Worm (Caenorhabditis elegans) whole organism, L1 larva: Measurements from ENCODE around the gene bre-3.

ENCODE experiments used
- C04F5.9 ChIP-seq: sonication (generic microtip); optimal IDR thresholded peaks from 2 replicates; lab custom pipeline; 2016; ENCODE audit warnings: missing genetic modification characterization, missing compliant biosample characterization
- C16A3.4 ChIP-seq: fragments of 150-350 bp; optimal IDR thresholded peaks from 2 replicates; lab custom pipeline; 2014; ENCODE audit warnings: missing biosample characterization, missing genetic modification characterization
- C34B4.2 ChIP-seq: sonication (generic microtip); optimal IDR thresholded peaks from 2 replicates; lab custom pipeline; 2017; ENCODE audit warnings: mild to moderate bottlenecking, missing genetic modification characterization, missing compliant biosample characterization
- aha-1 ChIP-seq: fragments of 150-350 bp; optimal IDR thresholded peaks from 2 replicates; lab custom pipeline; 2014; ENCODE audit warnings: missing biosample characterization, missing genetic modification characterization
- alr-1 ChIP-seq: fragments of 200-800 bp; sonication (Bioruptor generic); optimal IDR thresholded peaks from 2 replicates; lab custom pipeline; 2018; ENCODE audit warnings: borderline replicate concordance, mild to moderate bottlenecking, missing genetic modification characterization, missing compliant biosample characterization
- aly-2 ChIP-seq: fragments of 150-350 bp; optimal IDR thresholded peaks from 2 replicates; lab custom pipeline; 2014; ENCODE audit warnings: missing biosample characterization, missing genetic modification characterization
- ceh-8 ChIP-seq: fragments of 200-800 bp; sonication (Bioruptor generic); optimal IDR thresholded peaks from 2 replicates; lab custom pipeline; 2018; ENCODE audit warnings: mild to moderate bottlenecking, missing genetic modification characterization, moderate library complexity, missing compliant biosample characterization
- dsc-1 ChIP-seq: sonication (generic microtip); optimal IDR thresholded peaks from 2 replicates; lab custom pipeline; 2016; ENCODE audit warnings: mild to moderate bottlenecking, missing genetic modification characterization, missing compliant biosample characterization
- egl-13 ChIP-seq: sonication (generic microtip); optimal IDR thresholded peaks from 2 replicates; lab custom pipeline; 2016; ENCODE audit warnings: missing genotype, missing genetic modification reagents, missing genetic modification characterization, missing compliant biosample characterization
- egl-27 ChIP-seq, 2 experiments: fragments of 150-350 bp in 1 of 2; sonication (generic microtip); optimal IDR thresholded peaks; 3 replicates each; lab custom pipeline; 2017 to 2018; ENCODE audit warnings: missing biosample characterization in 2 of 2, missing genetic modification characterization in 2 of 2, missing genetic modification reagents in 2 of 2
- ets-5 ChIP-seq: fragments of 200-800 bp; sonication (Bioruptor generic); IDR thresholded peaks from 2 replicates; pipeline ENCODE4 v1.3.6; 2022; ENCODE audit warnings: missing genetic modification characterization, missing compliant biosample characterization
- fkh-10 ChIP-seq: sonication (generic microtip); optimal IDR thresholded peaks from 2 replicates; lab custom pipeline; 2017; ENCODE audit warnings: missing biosample characterization, missing genetic modification reagents, missing genetic modification characterization
- fkh-4 ChIP-seq: sonication (generic microtip); optimal IDR thresholded peaks from 2 replicates; lab custom pipeline; 2016; ENCODE audit warnings: missing compliant biosample characterization, missing genetic modification characterization, borderline replicate concordance
- fkh-8 ChIP-seq: sonication (generic microtip); optimal IDR thresholded peaks from 2 replicates; lab custom pipeline; 2016; ENCODE audit warnings: mild to moderate bottlenecking, missing genetic modification characterization, missing compliant biosample characterization
- fos-1 ChIP-seq: fragments of 150-350 bp; optimal IDR thresholded peaks from 2 replicates; lab custom pipeline; 2014; ENCODE audit warnings: missing biosample characterization, missing genetic modification characterization
- grh-1 ChIP-seq: fragments of 200-800 bp; sonication (Bioruptor generic); IDR thresholded peaks from 2 replicates; pipeline ENCODE4 v1.3.6; 2022; ENCODE audit warnings: missing genetic modification reagents, missing genetic modification characterization, missing compliant biosample characterization
- hlh-17 ChIP-seq: fragments of 200-800 bp; sonication (Bioruptor generic); optimal IDR thresholded peaks from 2 replicates; lab custom pipeline; 2018; ENCODE audit warnings: missing genetic modification characterization, mild to moderate bottlenecking, missing compliant biosample characterization, moderate library complexity, borderline replicate concordance
- hlh-4 ChIP-seq: sonication (generic microtip); optimal IDR thresholded peaks from 2 replicates; lab custom pipeline; 2016; ENCODE audit warnings: mild to moderate bottlenecking, missing genetic modification characterization, missing compliant biosample characterization
- isw-1 ChIP-seq: fragments of 200-800 bp; sonication (Bioruptor generic); IDR thresholded peaks from 2 replicates; pipeline ENCODE4 v1.3.6; 2022; ENCODE audit warnings: missing genetic modification characterization, missing compliant biosample characterization
- lin-13 ChIP-seq: fragments of 150-350 bp; optimal IDR thresholded peaks from 2 replicates; lab custom pipeline; 2014; ENCODE audit warnings: missing biosample characterization, missing genetic modification reagents, missing genetic modification characterization
- lin-14 ChIP-seq: fragments of 200-800 bp; sonication (Bioruptor generic); optimal IDR thresholded peaks from 2 replicates; lab custom pipeline; 2018; ENCODE audit warnings: mild to moderate bottlenecking, missing genetic modification characterization, moderate library complexity, missing compliant biosample characterization
- lin-15B ChIP-seq: fragments of 150-350 bp; sonication (generic microtip); optimal IDR thresholded peaks from 3 replicates; lab custom pipeline; 2014; ENCODE audit warnings: missing biosample characterization, missing genetic modification characterization
- lin-35 ChIP-seq, 2 experiments: fragments of 150-350 bp; optimal IDR thresholded peaks; 2 replicates each; lab custom pipeline; 2014; ENCODE audit warnings: missing biosample characterization in 2 of 2, missing genetic modification characterization in 2 of 2, missing genetic modification reagents in 2 of 2
- lin-39 ChIP-seq: fragments of 150-350 bp; optimal IDR thresholded peaks from 2 replicates; lab custom pipeline; 2014; ENCODE audit warnings: missing biosample characterization, missing genetic modification reagents, missing genetic modification characterization
- lir-3 ChIP-seq: sonication (generic microtip); optimal IDR thresholded peaks from 2 replicates; lab custom pipeline; 2016; ENCODE audit warnings: mild to moderate bottlenecking, missing genetic modification characterization, moderate library complexity, missing compliant biosample characterization; ENCODE audit not compliant: poor library complexity
- lsy-2 ChIP-seq, 2 experiments: fragments of 150-350 bp; optimal IDR thresholded peaks; 2 replicates each; lab custom pipeline; 2014; ENCODE audit warnings: missing biosample characterization in 2 of 2, missing genetic modification characterization in 2 of 2
- nhr-11 ChIP-seq: fragments of 150-350 bp; optimal IDR thresholded peaks from 2 replicates; lab custom pipeline; 2014; ENCODE audit warnings: missing biosample characterization, missing genetic modification characterization
- nhr-12 ChIP-seq: sonication (generic microtip); optimal IDR thresholded peaks from 2 replicates; lab custom pipeline; 2017; ENCODE audit warnings: missing biosample characterization, missing genetic modification characterization
- nhr-71 ChIP-seq: sonication (generic microtip); optimal IDR thresholded peaks from 2 replicates; lab custom pipeline; 2016; ENCODE audit warnings: mild to moderate bottlenecking, missing genetic modification characterization, moderate library complexity, missing compliant biosample characterization
- nhr-76 ChIP-seq: sonication (generic microtip); optimal IDR thresholded peaks from 2 replicates; lab custom pipeline; 2017; ENCODE audit warnings: missing biosample characterization, missing genetic modification characterization
- nhr-77 ChIP-seq: fragments of 150-350 bp; optimal IDR thresholded peaks from 2 replicates; lab custom pipeline; 2014; ENCODE audit warnings: missing biosample characterization, missing genetic modification characterization
- nhr-84 ChIP-seq: sonication (generic microtip); optimal IDR thresholded peaks from 2 replicates; lab custom pipeline; 2017; ENCODE audit warnings: missing biosample characterization, missing genetic modification characterization
- nhr-85 ChIP-seq: sonication (generic microtip); peaks from one replicate; lab custom pipeline; 2016; ENCODE audit warnings: missing genetic modification characterization, inconsistent platforms, missing compliant biosample characterization
- nhr-90 ChIP-seq: sonication (generic microtip); optimal IDR thresholded peaks from 2 replicates; lab custom pipeline; 2016; ENCODE audit warnings: mild to moderate bottlenecking, missing genetic modification characterization, missing compliant biosample characterization; ENCODE audit not compliant: poor library complexity
- pag-3 ChIP-seq: sonication (generic microtip); optimal IDR thresholded peaks from 2 replicates; lab custom pipeline; 2017; ENCODE audit warnings: missing genetic modification characterization, mild to moderate bottlenecking, missing compliant biosample characterization, antibody characterized with exemption, borderline replicate concordance; ENCODE audit not compliant: insufficient read depth
- pqm-1 ChIP-seq: sonication (generic microtip); optimal IDR thresholded peaks from 3 replicates; lab custom pipeline; 2017; ENCODE audit warnings: missing biosample characterization, missing genetic modification characterization
- rnt-1 ChIP-seq: sonication (generic microtip); optimal IDR thresholded peaks from 2 replicates; lab custom pipeline; 2016; ENCODE audit warnings: mild to moderate bottlenecking, missing genetic modification characterization, moderate library complexity, missing compliant biosample characterization
- snpc-4 ChIP-seq: fragments of 150-350 bp; optimal IDR thresholded peaks from 2 replicates; lab custom pipeline; 2014; ENCODE audit warnings: missing biosample characterization, missing genetic modification characterization
- snu-23 ChIP-seq: sonication (generic microtip); optimal IDR thresholded peaks from 2 replicates; lab custom pipeline; 2016; ENCODE audit warnings: missing genetic modification characterization, missing compliant biosample characterization
- sox-4 ChIP-seq: sonication (generic microtip); optimal IDR thresholded peaks from 2 replicates; lab custom pipeline; 2016; ENCODE audit warnings: missing genetic modification characterization, missing compliant biosample characterization
- sptf-1 ChIP-seq: fragments of 150-350 bp; optimal IDR thresholded peaks from 2 replicates; lab custom pipeline; 2014; ENCODE audit warnings: missing biosample characterization, missing genetic modification characterization
- sup-37 ChIP-seq: fragments of 200-800 bp; sonication (Bioruptor generic); optimal IDR thresholded peaks from 2 replicates; lab custom pipeline; 2018; ENCODE audit warnings: mild to moderate bottlenecking, missing genetic modification characterization, missing compliant biosample characterization
- tbx-2 ChIP-seq: sonication (generic microtip); optimal IDR thresholded peaks from 2 replicates; lab custom pipeline; 2016; ENCODE audit warnings: missing genetic modification characterization, missing compliant biosample characterization
- tlp-1 ChIP-seq: fragments of 150-350 bp; optimal IDR thresholded peaks from 2 replicates; lab custom pipeline; 2014; ENCODE audit warnings: missing biosample characterization, missing genetic modification characterization
- unc-130 ChIP-seq: fragments of 150-350 bp; optimal IDR thresholded peaks from 2 replicates; lab custom pipeline; 2017; ENCODE audit warnings: missing biosample characterization, missing genetic modification characterization, inconsistent platforms
- unc-30 ChIP-seq: sonication (generic microtip); optimal IDR thresholded peaks from 2 replicates; lab custom pipeline; 2017; ENCODE audit warnings: missing biosample characterization, missing genetic modification characterization
- unc-86 ChIP-seq: sonication (generic microtip); optimal IDR thresholded peaks from 2 replicates; lab custom pipeline; 2016; ENCODE audit warnings: missing genetic modification characterization, missing compliant biosample characterization
- unc-98 ChIP-seq: fragments of 200-800 bp; sonication (Bioruptor generic); IDR thresholded peaks from 2 replicates; pipeline ENCODE4 v1.3.6; 2022; ENCODE audit warnings: missing genetic modification characterization, missing compliant biosample characterization
- vab-15 ChIP-seq: sonication (generic microtip); optimal IDR thresholded peaks from 2 replicates; lab custom pipeline; 2017; ENCODE audit warnings: missing genotype, mild to moderate bottlenecking, missing genetic modification characterization, missing compliant biosample characterization
- xbp-1 ChIP-seq: sonication (generic microtip); optimal IDR thresholded peaks from 2 replicates; lab custom pipeline; 2016; ENCODE audit warnings: missing genetic modification characterization, missing compliant biosample characterization
- zip-4 ChIP-seq: fragments of 200-800 bp; sonication (Bioruptor generic); optimal IDR thresholded peaks from 2 replicates; lab custom pipeline; 2018; ENCODE audit warnings: mild to moderate bottlenecking, missing genetic modification characterization, moderate library complexity, missing compliant biosample characterization
- ztf-4 ChIP-seq: fragments of 150-350 bp; optimal IDR thresholded peaks from 2 replicates; lab custom pipeline; 2014; ENCODE audit warnings: missing biosample characterization, missing genetic modification characterization

bre-3 gene

DNA sequence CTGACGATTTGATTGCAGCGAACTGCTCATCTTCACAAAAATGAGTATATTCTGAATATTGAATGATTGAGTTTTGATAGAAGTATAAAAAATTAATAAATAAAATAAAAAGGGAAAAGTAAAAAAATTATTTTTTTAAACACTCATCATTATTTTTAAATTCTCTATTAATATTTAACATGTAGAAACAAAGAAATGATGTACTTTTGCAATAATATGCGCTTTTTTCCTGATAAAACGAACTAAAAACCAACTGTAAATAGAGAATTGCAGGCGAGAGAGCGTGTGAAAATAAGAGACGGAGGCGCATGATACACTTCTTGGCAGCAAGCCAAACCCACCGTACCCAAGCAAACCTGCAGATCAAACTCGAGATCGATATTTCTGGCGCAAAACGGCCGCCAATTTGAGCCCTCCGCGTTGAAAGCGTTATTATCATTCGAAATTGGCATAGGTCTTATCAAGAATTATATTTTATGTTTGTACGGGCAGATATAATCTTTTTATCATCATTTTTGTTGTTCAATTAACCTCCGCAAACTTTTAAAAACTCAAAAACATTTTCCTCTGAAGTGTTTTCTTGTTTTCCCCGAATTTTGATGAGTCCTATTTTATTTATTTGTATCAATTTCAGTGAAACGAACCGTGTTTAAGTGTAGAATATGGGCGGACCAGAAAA lies 29.2 kb downstream of the bre-3 start, which contains the start of the genes rheb-1 and spk-1:
Gene rheb-1 (minus strand): TSS at position 51 of the 679 bp plus-strand sequence.
Gene spk-1 (plus strand): TSS at position 629 of the 679 bp plus-strand sequence.
- TF ChIP-seq nhr-85 (tag; lab: Kevin White, UChicago), result peak; percentile 92
- peak; percentile 81 for TF ChIP-seq unc-130 (tag; lab: Kevin White, UChicago)
- TF ChIP-seq lin-14 (GFP tag; lab: Kevin White, UChicago), result peak; percentile 94
- no peak for TF ChIP-seq aly-2 (tag; lab: Kevin White, UChicago)
- TF ChIP-seq lin-35 (GFP tag; optimal IDR thresholded peaks at IDR 0.05; lab: Kevin White, UChicago), result peak; percentile 83 to 89
- peak; percentile 84 for TF ChIP-seq C16A3.4 (tag; lab: Kevin White, UChicago)
- peak; percentile 82 for TF ChIP-seq egl-13 (tag; lab: Kevin White, UChicago)
- TF ChIP-seq unc-30 (tag; lab: Kevin White, UChicago), result no peak
- TF ChIP-seq nhr-84 (tag; lab: Kevin White, UChicago), result no peak
- TF ChIP-seq dsc-1, result peak; percentile 85
- TF ChIP-seq sup-37, result peak; percentile 57
- TF ChIP-seq snpc-4 (tag; lab: Kevin White, UChicago), result peak; percentile 40
- peak; percentile 85 for TF ChIP-seq nhr-90 (tag; lab: Kevin White, UChicago)
- peak; percentile 87 for TF ChIP-seq tbx-2 (tag; lab: Kevin White, UChicago)
- peak; percentile 77 for TF ChIP-seq fos-1 (tag; lab: Kevin White, UChicago)
- TF ChIP-seq isw-1 (GFP tag; lab: Robert Waterston, UW), result peak; percentile 80
- peak; percentile 99 for TF ChIP-seq lsy-2 (tag; optimal IDR thresholded peaks at IDR 0.05; lab: Kevin White, UChicago)
- TF ChIP-seq hlh-4, result no peak
- TF ChIP-seq xbp-1 (tag; lab: Kevin White, UChicago), result peak; percentile 87
- peak; percentile 58 for TF ChIP-seq nhr-11 (tag; lab: Kevin White, UChicago)
- no peak for TF ChIP-seq nhr-12 (tag; lab: Kevin White, UChicago)
- TF ChIP-seq alr-1, result no peak
- peak; percentile 14 for TF ChIP-seq ceh-8 (GFP tag; lab: Kevin White, UChicago)
- no peak for TF ChIP-seq C34B4.2 (tag; lab: Kevin White, UChicago)
- peak; percentile 11 for TF ChIP-seq aha-1 (tag; lab: Kevin White, UChicago)
- peak; percentile 76 for TF ChIP-seq nhr-77 (tag; lab: Kevin White, UChicago)
- peak; percentile 82 for TF ChIP-seq unc-86 (tag; lab: Kevin White, UChicago)
- TF ChIP-seq fkh-4 (tag; lab: Kevin White, UChicago), result peak; percentile 32
- TF ChIP-seq C04F5.9 (tag; lab: Kevin White, UChicago), result peak; percentile 37
- no peak for TF ChIP-seq nhr-76
- TF ChIP-seq nhr-71, result peak; percentile 95
- peak; percentile 92 for TF ChIP-seq rnt-1 (tag; lab: Kevin White, UChicago)
- TF ChIP-seq tlp-1 (tag; lab: Kevin White, UChicago), result no peak
- TF ChIP-seq pag-3 (tag; lab: Kevin White, UChicago), result no peak
- peak; percentile 8 for TF ChIP-seq sox-4 (tag; lab: Kevin White, UChicago)
- TF ChIP-seq hlh-17 (GFP tag; lab: Kevin White, UChicago), result no peak
- peak; percentile 61 for TF ChIP-seq lin-15B (tag; lab: Kevin White, UChicago)
- peak; percentile 79 for TF ChIP-seq lin-13 (GFP tag; lab: Kevin White, UChicago)
- peak; percentile 30 for TF ChIP-seq vab-15
- TF ChIP-seq zip-4 (GFP tag; lab: Kevin White, UChicago), result peak; percentile 59
- TF ChIP-seq lir-3, result peak; percentile 71
- TF ChIP-seq ets-5 (GFP tag; lab: Robert Waterston, UW), result no peak
- TF ChIP-seq lin-39 (tag; lab: Kevin White, UChicago), result peak; percentile 45
- TF ChIP-seq ztf-4 (tag; lab: Kevin White, UChicago), result peak; percentile 76
- peak; percentile 53 for TF ChIP-seq fkh-10 (GFP tag; lab: Kevin White, UChicago)
- TF ChIP-seq unc-98 (GFP tag; lab: Robert Waterston, UW), result no peak
- peak; percentile 93 for TF ChIP-seq snu-23 (GFP tag; lab: Kevin White, UChicago)
- TF ChIP-seq grh-1, result peak; percentile 50
- TF ChIP-seq egl-27 (tag; optimal IDR thresholded peaks at IDR 0.05; lab: Kevin White, UChicago), result no peak
- peak; percentile 94 for TF ChIP-seq fkh-8
- TF ChIP-seq sptf-1 (tag; lab: Kevin White, UChicago), result no peak
- TF ChIP-seq pqm-1, result no peak
